Worm (Caenorhabditis elegans): Measurements from ENCODE around the gene twk-40.

ce11 chrIII:13436843-13437242 lies 55.4 kb downstream of the twk-40 start, which contains the start of gene F45G2.9:
- TF ChIP-seq lin-13 (tag; optimal IDR thresholded peaks at IDR 0.05) (no peak), lsy-2 (tag; optimal IDR thresholded peaks at IDR 0.05) (no peak), mab-5 (tag; optimal IDR thresholded peaks at IDR 0.05) (no peak), ztf-11 (tag; optimal IDR thresholded peaks at IDR 0.05) (no peak), nhr-76 (tag; optimal IDR thresholded peaks at IDR 0.05) (no peak), unc-39 (tag; optimal IDR thresholded peaks at IDR 0.05) (no peak), elt-3 (tag; optimal IDR thresholded peaks at IDR 0.05) (no peak), pha-4 (tag; optimal IDR thresholded peaks at IDR 0.05) (no peak)

Measured in whole organism, mixed stage, embryonic.